Worm (Caenorhabditis elegans): ENCODE data around the gene pgam-5.

DNA sequence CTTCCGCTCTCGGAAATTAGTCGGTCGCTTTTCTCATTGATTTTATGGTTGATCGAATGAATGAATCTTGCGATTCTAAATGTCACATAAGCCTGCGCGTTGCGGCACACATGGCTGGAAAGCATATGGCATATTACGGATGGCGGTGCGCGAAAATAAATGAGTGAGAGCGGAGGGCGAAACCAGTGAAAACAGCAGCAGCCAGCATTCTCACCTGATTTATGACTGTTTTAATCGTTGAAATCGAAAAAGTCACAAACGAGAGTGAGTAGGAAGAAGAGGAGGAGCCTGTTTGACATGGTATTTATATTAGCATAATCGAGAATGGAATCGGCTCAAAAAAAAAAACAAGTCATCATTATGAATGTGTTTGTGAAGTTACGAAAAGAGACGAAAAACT, 25.7 kb upstream of the pgam-5 start:
- TF ChIP-seq snpc-4 (GFP tag; optimal IDR thresholded peaks at IDR 0.05) (no peak), snpc-4 (tag; optimal IDR thresholded peaks at IDR 0.05) (no peak), dpff-1 (tag; optimal IDR thresholded peaks at IDR 0.05) (no peak), nhr-120 (GFP tag; IDR thresholded peaks at IDR 0.05) (no peak), ccch-3 (GFP tag; optimal IDR thresholded peaks at IDR 0.05) (no peak), pbrm-1 (GFP tag; IDR thresholded peaks at IDR 0.05) (no peak), repo-1 (tag; optimal IDR thresholded peaks at IDR 0.05) (no peak), ztf-26 (tag; optimal IDR thresholded peaks at IDR 0.05) (no peak), F22D6.2 (tag; optimal IDR thresholded peaks at IDR 0.05) (no peak), tbx-9 (tag; optimal IDR thresholded peaks at IDR 0.05; ENCODE audit: borderline replicate concordance) (no peak), unc-62 (GFP tag; optimal IDR thresholded peaks at IDR 0.05) (no peak), ztf-3 (GFP tag; optimal IDR thresholded peaks at IDR 0.05) (no peak), hlh-26 (GFP tag; conservative IDR thresholded peaks at IDR 0.05) (no peak), bed-1 (GFP tag; IDR thresholded peaks at IDR 0.05) (no peak), nhr-80 (tag; optimal IDR thresholded peaks at IDR 0.05) (no peak)
